Fruit fly (Drosophila melanogaster) whole organism, embryonic: ENCODE results near the gene p24-1.
A peak's percentile ranks its signal among the peaks of the same experiment; 100 is the strongest.

Source experiments
- B-H2 ChIP-seq: fragments of 200-800 bp; sonication (Bioruptor generic); optimal IDR thresholded peaks from 2 replicates; lab custom pipeline; 2018; ENCODE audit warnings: missing biosample characterization, mild to moderate bottlenecking, missing genetic modification characterization
- BEAF-32 ChIP-seq: fragments of 200-800 bp; sonication (Bioruptor generic); optimal IDR thresholded peaks from 3 replicates; lab custom pipeline; 2017; ENCODE audit warnings: missing biosample characterization, missing genetic modification characterization, mild to moderate bottlenecking, moderate library complexity, missing genetic modification reagents
- CG11398 ChIP-seq: fragments of 200-800 bp; sonication (Bioruptor generic); optimal IDR thresholded peaks from 2 replicates; lab custom pipeline; 2016; ENCODE audit warnings: missing biosample characterization, missing genetic modification characterization
- CG12219 ChIP-seq: fragments of 200-800 bp; sonication (Bioruptor generic); optimal IDR thresholded peaks from 3 replicates; lab custom pipeline; 2018; ENCODE audit warnings: missing biosample characterization, mild to moderate bottlenecking, missing genetic modification characterization
- CG1233 ChIP-seq: fragments of 200-800 bp; sonication (Bioruptor generic); optimal IDR thresholded peaks from 4 replicates; lab custom pipeline; 2018; ENCODE audit warnings: missing biosample characterization, mild to moderate bottlenecking, missing genetic modification characterization
- CG15269 ChIP-seq: fragments of 200-800 bp; sonication (Bioruptor generic); optimal IDR thresholded peaks from 2 replicates; lab custom pipeline; 2018; ENCODE audit warnings: missing biosample characterization, mild to moderate bottlenecking, missing genetic modification characterization, moderate library complexity
- CG1647 ChIP-seq: fragments of 200-800 bp; sonication (Bioruptor generic); optimal IDR thresholded peaks from 3 replicates; lab custom pipeline; 2016; ENCODE audit warnings: missing biosample characterization, missing genetic modification characterization
- CG16815 ChIP-seq: fragments of 200-800 bp; sonication (Bioruptor generic); optimal IDR thresholded peaks from 3 replicates; lab custom pipeline; 2017; ENCODE audit warnings: missing biosample characterization, mild to moderate bottlenecking, missing genetic modification characterization
- CG17359 ChIP-seq: fragments of 200-800 bp; sonication (Bioruptor generic); optimal IDR thresholded peaks from 3 replicates; lab custom pipeline; 2018; ENCODE audit warnings: missing biosample characterization, mild to moderate bottlenecking, missing genetic modification characterization, moderate library complexity
- CG3163 ChIP-seq: fragments of 200-800 bp; sonication (Bioruptor generic); optimal IDR thresholded peaks from 3 replicates; lab custom pipeline; 2016; ENCODE audit warnings: missing biosample characterization, missing genetic modification characterization
- CG3847 ChIP-seq: fragments of 200-800 bp; sonication (Bioruptor generic); IDR thresholded peaks from 2 replicates; pipeline ENCODE4 v1.3.6; 2022; ENCODE audit warnings: missing biosample characterization, missing genetic modification characterization
- CG3995 ChIP-seq: fragments of 200-800 bp; sonication (Bioruptor generic); optimal IDR thresholded peaks from 3 replicates; lab custom pipeline; 2016; ENCODE audit warnings: missing biosample characterization, missing genetic modification characterization
- CG4707 ChIP-seq: fragments of 200-800 bp; sonication (Bioruptor generic); optimal IDR thresholded peaks from 2 replicates; lab custom pipeline; 2018; ENCODE audit warnings: missing biosample characterization, mild to moderate bottlenecking, missing genetic modification characterization, moderate library complexity
- CG4820 ChIP-seq: fragments of 200-800 bp; sonication (Bioruptor generic); optimal IDR thresholded peaks from 3 replicates; lab custom pipeline; 2016; ENCODE audit warnings: missing biosample characterization, missing genetic modification characterization
- CG6683 ChIP-seq: fragments of 200-800 bp; sonication (Bioruptor generic); optimal IDR thresholded peaks from 2 replicates; lab custom pipeline; 2017; ENCODE audit warnings: missing biosample characterization, mild to moderate bottlenecking, missing genetic modification characterization, missing genetic modification reagents
- CG7357 ChIP-seq: fragments of 200-800 bp; sonication (Bioruptor generic); IDR thresholded peaks from 3 replicates; pipeline ENCODE4 v1.3.6; 2022; ENCODE audit warnings: missing biosample characterization, missing genetic modification characterization
- CG7963 ChIP-seq: fragments of 200-800 bp; sonication (Bioruptor generic); IDR thresholded peaks from 3 replicates; pipeline ENCODE4 v1.3.6; 2022; ENCODE audit warnings: missing biosample characterization, missing genetic modification characterization; ENCODE audit not compliant: partially characterized antibody
- CG8765 ChIP-seq: fragments of 200-800 bp; sonication (Bioruptor generic); IDR thresholded peaks from 2 replicates; pipeline ENCODE4 v1.3.6; 2022; ENCODE audit warnings: missing biosample characterization, missing genetic modification characterization
- CG9817 ChIP-seq: fragments of 200-800 bp; sonication (Bioruptor generic); optimal IDR thresholded peaks from 2 replicates; lab custom pipeline; 2018; ENCODE audit warnings: missing biosample characterization, mild to moderate bottlenecking, missing genetic modification characterization, moderate library complexity
- CG9932 ChIP-seq: fragments of 200-800 bp; sonication (Bioruptor generic); IDR thresholded peaks from 2 replicates; pipeline ENCODE4 v1.3.6; 2022; ENCODE audit warnings: missing biosample characterization, missing genetic modification characterization
- Dbx ChIP-seq: fragments of 200-800 bp; sonication (Bioruptor generic); IDR thresholded peaks from 3 replicates; pipeline ENCODE4 v1.3.6; 2022; ENCODE audit warnings: missing biosample characterization, missing genetic modification characterization
- Deaf1 ChIP-seq: fragments of 200-800 bp; optimal IDR thresholded peaks from 3 replicates; lab custom pipeline; 2019; ENCODE audit warnings: missing biosample characterization, mild to moderate bottlenecking, missing genetic modification characterization, moderate library complexity
- Eip74EF ChIP-seq, 2 experiments: fragments of 200-800 bp in 1 of 2; fragments of >200 bp in 1 of 2; sonication (Bioruptor generic) in 1 of 2; optimal IDR thresholded peaks; 2 replicates each; lab custom pipeline; 2017 to 2019; ENCODE audit warnings: missing biosample characterization in 2 of 2, missing genetic modification characterization in 2 of 2, mild to moderate bottlenecking in 1 of 2, moderate library complexity in 1 of 2
- H15 ChIP-seq: fragments of 200-800 bp; sonication (Bioruptor generic); IDR thresholded peaks from 3 replicates; pipeline ENCODE4 v1.3.6; 2022; ENCODE audit warnings: missing biosample characterization, missing genetic modification characterization
- H2.0 ChIP-seq: fragments of 200-800 bp; sonication (Bioruptor generic); IDR thresholded peaks from 2 replicates; pipeline ENCODE4 v1.3.6; 2022; ENCODE audit warnings: missing biosample characterization, missing genetic modification characterization
- PHDP ChIP-seq: fragments of 200-800 bp; sonication (Bioruptor generic); optimal IDR thresholded peaks from 3 replicates; lab custom pipeline; 2018; ENCODE audit warnings: missing biosample characterization, mild to moderate bottlenecking, missing genetic modification characterization, moderate library complexity
- Poxn ChIP-seq: fragments of 200-800 bp; sonication (Bioruptor generic); IDR thresholded peaks from 2 replicates; pipeline ENCODE4 v1.3.6; 2022; ENCODE audit warnings: missing biosample characterization, missing genetic modification characterization
- Spps ChIP-seq: fragments of 200-800 bp; sonication (Bioruptor generic); optimal IDR thresholded peaks from 2 replicates; lab custom pipeline; 2018; ENCODE audit warnings: missing biosample characterization, mild to moderate bottlenecking, missing genetic modification characterization
- Sry-δ ChIP-seq: fragments of 200-800 bp; sonication (Bioruptor generic); optimal IDR thresholded peaks from 2 replicates; lab custom pipeline; 2016; ENCODE audit warnings: missing biosample characterization, missing genetic modification characterization
- Usf ChIP-seq: fragments of 200-800 bp; sonication (Bioruptor generic); optimal IDR thresholded peaks from 2 replicates; lab custom pipeline; 2017; ENCODE audit warnings: missing genotype, missing biosample characterization, missing genetic modification characterization
- ara ChIP-seq: fragments of 200-800 bp; sonication (Bioruptor generic); IDR thresholded peaks from 2 replicates; pipeline ENCODE4 v1.3.6; 2022; ENCODE audit warnings: missing biosample characterization, missing genetic modification characterization
- ash1 ChIP-seq: fragments of 200-800 bp; sonication (Bioruptor generic); optimal IDR thresholded peaks from 2 replicates; lab custom pipeline; 2018; ENCODE audit warnings: missing biosample characterization, mild to moderate bottlenecking, missing genetic modification characterization
- bbx ChIP-seq: fragments of 200-800 bp; sonication (Bioruptor generic); IDR thresholded peaks from 2 replicates; pipeline ENCODE4 v1.3.6; 2022; ENCODE audit warnings: missing biosample characterization, missing genetic modification characterization; ENCODE audit not compliant: partially characterized antibody
- bigmax ChIP-seq: fragments of 200-800 bp; sonication (Bioruptor generic); optimal IDR thresholded peaks from 2 replicates; lab custom pipeline; 2018; ENCODE audit warnings: missing biosample characterization, mild to moderate bottlenecking, missing genetic modification characterization
- cato ChIP-seq: fragments of 200-800 bp; sonication (Bioruptor generic); optimal IDR thresholded peaks from 2 replicates; lab custom pipeline; 2016; ENCODE audit warnings: missing biosample characterization, missing genetic modification characterization, borderline replicate concordance
- chif ChIP-seq, 2 experiments: fragments of 200-800 bp; sonication (Bioruptor generic); optimal IDR thresholded peaks; 3 replicates each; lab custom pipeline; 2016; ENCODE audit warnings: missing biosample characterization in 2 of 2, missing genetic modification characterization in 2 of 2
- emc ChIP-seq: fragments of 200-800 bp; sonication (Bioruptor generic); optimal IDR thresholded peaks from 2 replicates; lab custom pipeline; 2016; ENCODE audit warnings: missing biosample characterization, missing genetic modification characterization
- gem ChIP-seq: fragments of 200-800 bp; sonication (Bioruptor generic); optimal IDR thresholded peaks from 2 replicates; lab custom pipeline; 2019; ENCODE audit warnings: missing biosample characterization, mild to moderate bottlenecking, missing genetic modification characterization, moderate library complexity
- gfzf ChIP-seq: fragments of 200-800 bp; sonication (Bioruptor generic); optimal IDR thresholded peaks from 2 replicates; lab custom pipeline; 2016; ENCODE audit warnings: missing biosample characterization, mild to moderate bottlenecking, missing genetic modification characterization, moderate library complexity
- kay ChIP-seq: fragments of 200-800 bp; sonication (Bioruptor generic); optimal IDR thresholded peaks from 2 replicates; lab custom pipeline; 2016; ENCODE audit warnings: missing biosample characterization, missing genetic modification characterization
- luna ChIP-seq: fragments of 200-800 bp; sonication (Bioruptor generic); optimal IDR thresholded peaks from 2 replicates; lab custom pipeline; 2016; ENCODE audit warnings: missing biosample characterization, missing genetic modification characterization
- nerfin-1 ChIP-seq: fragments of 200-800 bp; sonication (Bioruptor generic); optimal IDR thresholded peaks from 3 replicates; lab custom pipeline; 2019; ENCODE audit warnings: missing biosample characterization, mild to moderate bottlenecking, missing genetic modification characterization, moderate library complexity
- nerfin-2 ChIP-seq: fragments of 200-800 bp; sonication (Bioruptor generic); IDR thresholded peaks from 2 replicates; pipeline ENCODE4 v1.3.6; 2022; ENCODE audit warnings: missing biosample characterization, missing genetic modification characterization; ENCODE audit not compliant: partially characterized antibody
- phol ChIP-seq: fragments of 200-800 bp; sonication (Bioruptor generic); optimal IDR thresholded peaks from 3 replicates; lab custom pipeline; 2018; ENCODE audit warnings: missing biosample characterization, mild to moderate bottlenecking, missing genetic modification characterization, moderate library complexity
- ro ChIP-seq: fragments of 200-800 bp; sonication (Bioruptor generic); IDR thresholded peaks from 2 replicates; pipeline ENCODE4 v1.3.6; 2022; ENCODE audit warnings: missing biosample characterization, missing genetic modification characterization
- sna ChIP-seq: fragments of 200-800 bp; sonication (Bioruptor generic); IDR thresholded peaks from 2 replicates; pipeline ENCODE4 v1.3.6; 2022; ENCODE audit warnings: missing biosample characterization, missing genetic modification characterization; ENCODE audit not compliant: partially characterized antibody
- tll ChIP-seq, 2 experiments: fragments of 200-800 bp in 1 of 2; fragments of >200 bp in 1 of 2; sonication (Bioruptor generic) in 1 of 2; optimal IDR thresholded peaks; 2 replicates each; lab custom pipeline; 2017 to 2019; ENCODE audit warnings: missing biosample characterization in 2 of 2, missing genetic modification characterization in 2 of 2, mild to moderate bottlenecking in 1 of 2, moderate library complexity in 1 of 2
- wor ChIP-seq: fragments of 200-800 bp; sonication (Bioruptor generic); IDR thresholded peaks from 2 replicates; pipeline ENCODE4 v1.3.6; 2022; ENCODE audit warnings: missing biosample characterization, missing genetic modification characterization
- zen2 ChIP-seq: fragments of 200-800 bp; sonication (Bioruptor generic); IDR thresholded peaks from 3 replicates; pipeline ENCODE4 v1.3.6; 2022; ENCODE audit warnings: missing biosample characterization, missing genetic modification characterization; ENCODE audit not compliant: partially characterized antibody

Gene p24-1

DNA sequence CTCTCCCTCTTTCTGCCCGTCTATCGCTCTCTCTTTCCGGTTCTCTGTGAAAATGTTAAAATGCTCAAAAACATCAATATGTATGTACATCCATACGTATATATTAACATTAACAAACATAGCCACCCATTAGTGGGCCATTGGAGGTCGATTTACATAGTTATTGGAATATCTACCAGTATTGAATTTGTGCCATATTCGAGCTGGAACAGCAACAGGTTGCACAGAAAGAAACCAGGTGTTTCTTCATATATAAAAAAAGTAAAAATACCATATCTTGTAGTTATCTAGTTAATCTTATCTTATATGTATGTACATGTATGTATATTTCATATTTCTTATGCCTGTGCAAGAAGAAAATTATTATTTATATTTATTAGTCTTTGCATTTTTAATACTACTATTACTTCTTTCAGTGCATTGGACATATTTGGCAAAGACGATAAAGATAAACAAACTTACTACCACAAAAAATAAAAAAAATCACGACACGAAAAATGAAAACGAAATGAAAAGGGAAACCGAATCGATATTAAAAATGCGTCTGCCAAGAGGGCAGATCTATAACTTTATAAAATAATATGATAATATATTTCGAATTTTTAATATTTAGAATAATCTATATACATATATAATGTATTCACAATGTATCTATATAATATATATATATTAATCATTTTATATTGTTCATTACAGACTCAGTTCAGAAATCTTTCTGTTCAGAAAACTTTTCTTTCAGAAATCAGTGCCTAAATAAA lies 3.6 kb downstream of the p24-1 start (continued):
- 0 out of 2 replicates have a peak, but pooled peaks have one; percentile 41 for TF ChIP-seq H2.0 (GFP tag; lab: Robert Waterston, UW)
- TF ChIP-seq sna (GFP tag; lab: Robert Waterston, UW), result no peak
- TF ChIP-seq Usf (GFP tag; lab: Kevin White, UChicago), result no peak
- no peak for TF ChIP-seq emc (GFP tag; lab: Kevin White, UChicago)
- TF ChIP-seq luna (GFP tag; lab: Kevin White, UChicago), result no peak
- TF ChIP-seq wor, result no peak
- TF ChIP-seq CG8765 (GFP tag; lab: Robert Waterston, UW), result no peak
- no peak for TF ChIP-seq ash1
- TF ChIP-seq Sry-δ (GFP tag; lab: Kevin White, UChicago), result no peak
- no peak for TF ChIP-seq H15
- no peak for TF ChIP-seq BEAF-32 (GFP tag; lab: Kevin White, UChicago)
- TF ChIP-seq CG7963 (GFP tag; lab: Robert Waterston, UW), result no peak
- peak; percentile 58 for TF ChIP-seq phol
- TF ChIP-seq PHDP (tag; lab: Kevin White, UChicago), result peak; percentile 53
- peak; percentile 71 for TF ChIP-seq gem (tag; lab: Kevin White, UChicago)
- no peak for TF ChIP-seq Dbx (GFP tag; lab: Robert Waterston, UW)
- peak; percentile 13 for TF ChIP-seq nerfin-1 (tag; lab: Kevin White, UChicago)
- TF ChIP-seq CG3995 (GFP tag; lab: Kevin White, UChicago), result no peak
- peak; percentile 71 for TF ChIP-seq CG17359 (tag; lab: Kevin White, UChicago)
- no peak for TF ChIP-seq nerfin-2 (GFP tag; lab: Robert Waterston, UW)
- peak; percentile 20 for TF ChIP-seq Deaf1 (tag; lab: Kevin White, UChicago)
- no peak for TF ChIP-seq CG7357 (GFP tag; lab: Robert Waterston, UW)
- no peak for TF ChIP-seq cato (GFP tag; lab: Kevin White, UChicago)
- TF ChIP-seq CG12219 (GFP tag; lab: Kevin White, UChicago), result peak; percentile 15
- no peak for TF ChIP-seq CG3847 (GFP tag; lab: Robert Waterston, UW)
- TF ChIP-seq CG1647 (GFP tag; lab: Kevin White, UChicago), result no peak
- no peak for TF ChIP-seq ro (GFP tag; lab: Robert Waterston, UW)
- no peak for TF ChIP-seq gfzf (GFP tag; lab: Kevin White, UChicago)
- peak; percentile 16 for TF ChIP-seq CG1233 (GFP tag; lab: Kevin White, UChicago)
- no peak for TF ChIP-seq CG4707 (GFP tag; lab: Kevin White, UChicago)
- TF ChIP-seq CG6683, result no peak
- no peak for TF ChIP-seq zen2
- no peak for TF ChIP-seq CG4820 (GFP tag; lab: Kevin White, UChicago)
- TF ChIP-seq chif (GFP tag; optimal IDR thresholded peaks at IDR 0.05; lab: Kevin White, UChicago), result no peak
- no peak for TF ChIP-seq kay (GFP tag; lab: Kevin White, UChicago)
- TF ChIP-seq CG9932 (GFP tag; lab: Robert Waterston, UW), result peak; percentile 37
- TF ChIP-seq CG3163 (GFP tag; lab: Kevin White, UChicago), result no peak
- TF ChIP-seq ara (GFP tag; lab: Robert Waterston, UW), result no peak
- peak in 1 of 2 experiments; percentile 32 for TF ChIP-seq Eip74EF (GFP tag; optimal IDR thresholded peaks at IDR 0.05; lab: Kevin White, UChicago)
- no peak for TF ChIP-seq tll (GFP tag; optimal IDR thresholded peaks at IDR 0.05; lab: Kevin White, UChicago)
- no peak for TF ChIP-seq CG11398 (GFP tag; lab: Kevin White, UChicago)
- TF ChIP-seq bigmax (GFP tag; lab: Kevin White, UChicago), result no peak
- TF ChIP-seq CG16815 (GFP tag; lab: Kevin White, UChicago), result no peak
- TF ChIP-seq Spps (tag; lab: Kevin White, UChicago), result no peak
- no peak for TF ChIP-seq bbx (GFP tag; lab: Robert Waterston, UW)
- TF ChIP-seq B-H2 (GFP tag; lab: Kevin White, UChicago), result no peak
- TF ChIP-seq Poxn (GFP tag; lab: Robert Waterston, UW), result no peak
- TF ChIP-seq CG9817 (tag; lab: Kevin White, UChicago), result peak; percentile 10
- peak; percentile 74 for TF ChIP-seq CG15269 (tag; lab: Kevin White, UChicago)
